Worm (Caenorhabditis elegans): Measurements from ENCODE around the gene T05C12.9.

T05C12.9 gene

ce11 chrII:8177095-8177494 lies 15.9 kb downstream of the T05C12.9 start, which contains the start of gene acr-14:
TSS of gene acr-14 (minus strand) at chrII:8177195.
- TF ChIP-seq C08G9.2 (tag; optimal IDR thresholded peaks at IDR 0.05) (no peak), madf-2 (tag; optimal IDR thresholded peaks at IDR 0.05) (no peak), dmd-4 (tag; optimal IDR thresholded peaks at IDR 0.05; ENCODE audit: borderline replicate concordance) (no peak), unc-42 (tag; optimal IDR thresholded peaks at IDR 0.05) (no peak), ref-2 (tag; optimal IDR thresholded peaks at IDR 0.05) (no peak), ceh-9 (tag; optimal IDR thresholded peaks at IDR 0.05) (no peak), ttx-3 (tag; optimal IDR thresholded peaks at IDR 0.05) (no peak), sdc-2 (tag; optimal IDR thresholded peaks at IDR 0.05) (no peak), elt-4 (tag; optimal IDR thresholded peaks at IDR 0.05) (no peak), T23F11.4 (GFP tag; optimal IDR thresholded peaks at IDR 0.05) (no peak), pat-9 (tag; optimal IDR thresholded peaks at IDR 0.05) (no peak), nfya-1 (tag; optimal IDR thresholded peaks at IDR 0.05) (no peak)

- no peak for TF ChIP-seq pha-2 (tag; optimal IDR thresholded peaks at IDR 0.05)
- TF ChIP-seq ahr-1 (tag; optimal IDR thresholded peaks at IDR 0.05) = no peak
- TF ChIP-seq elt-2 (tag; optimal IDR thresholded peaks at IDR 0.05) = no peak
- TF ChIP-seq npax-4 (tag; optimal IDR thresholded peaks at IDR 0.05) = no peak
- TF ChIP-seq fkh-6 (tag; optimal IDR thresholded peaks at IDR 0.05) = no peak
- TF ChIP-seq K09A11.1 (tag; optimal IDR thresholded peaks at IDR 0.05; ENCODE audit: insufficient read depth) = no peak
- no peak for TF ChIP-seq K02D7.2 (tag; optimal IDR thresholded peaks at IDR 0.05)
- no peak for TF ChIP-seq hlh-15 (tag; optimal IDR thresholded peaks at IDR 0.05)
- no peak for TF ChIP-seq ceh-24 (tag; optimal IDR thresholded peaks at IDR 0.05)
- TF ChIP-seq pros-1 (tag; optimal IDR thresholded peaks at IDR 0.05) = no peak
- TF ChIP-seq ceh-19 (GFP tag; optimal IDR thresholded peaks at IDR 0.05) = no peak
Measured at ce11 chrII:8174148-8174547, 18.9 kb downstream of the T05C12.9 start.

- no peak for TF ChIP-seq ceh-45 (GFP tag; IDR thresholded peaks at IDR 0.05)
- no peak for TF ChIP-seq ceh-31 (tag; optimal IDR thresholded peaks at IDR 0.05)
- no peak for TF ChIP-seq hlh-15 (tag; optimal IDR thresholded peaks at IDR 0.05)
- no peak for TF ChIP-seq pros-1 (tag; optimal IDR thresholded peaks at IDR 0.05)
- no peak for TF ChIP-seq elt-2 (tag; optimal IDR thresholded peaks at IDR 0.05)
- no peak for TF ChIP-seq hlh-13 (GFP tag; optimal IDR thresholded peaks at IDR 0.05)
- TF ChIP-seq ceh-9 (tag; optimal IDR thresholded peaks at IDR 0.05) = no peak
- TF ChIP-seq ztf-16 (tag; optimal IDR thresholded peaks at IDR 0.05) = no peak
Measured at ce11 chrII:8173449-8173848, 19.6 kb downstream of the T05C12.9 start, which contains the start of the genes decr-1.3 and T05C12.1. TSS of gene decr-1.3 (minus strand) at chrII:8173549. TSS of gene T05C12.1 (plus strand) at chrII:8173680.

ce11 chrII:8170374-8170773 lies 22.7 kb downstream of the T05C12.9 start, which contains the start of gene T05C12.11:
TSS of gene T05C12.11 (minus strand) at chrII:8170474.
- TF ChIP-seq fax-1 (tag; optimal IDR thresholded peaks at IDR 0.05) (no peak), ama-1 (optimal IDR thresholded peaks at IDR 0.05) (no peak), lim-6 (tag; optimal IDR thresholded peaks at IDR 0.05) (no peak)

DNA sequence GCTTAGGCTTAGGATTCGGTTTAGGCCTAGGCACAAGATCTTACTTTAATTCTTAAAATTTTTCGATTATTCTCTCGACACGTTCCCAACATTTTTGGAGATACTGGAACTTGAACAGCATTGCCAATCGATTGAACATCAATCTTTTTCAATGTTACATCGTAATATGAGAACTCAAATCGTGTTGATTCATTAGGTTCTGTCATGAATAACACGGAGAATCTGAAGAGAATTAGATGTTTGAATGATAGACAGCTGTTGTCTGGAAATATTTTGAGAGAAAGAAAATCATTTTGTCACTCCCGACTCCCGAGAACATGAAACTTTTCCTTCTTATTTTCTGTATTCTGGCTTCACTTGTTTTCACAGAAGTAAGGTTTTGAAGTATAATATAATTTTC lies 23.7 kb downstream of the T05C12.9 start, which contains the start of gene T05C12.15:
Gene T05C12.15 (plus strand): TSS at position 301 of the 400 bp plus-strand sequence.
- TF ChIP-seq ceh-2 (tag; optimal IDR thresholded peaks at IDR 0.05) (no peak), elt-4 (tag; optimal IDR thresholded peaks at IDR 0.05) (no peak), unc-55 (GFP tag; optimal IDR thresholded peaks at IDR 0.05) (peak; percentile 20), rnt-1 (tag; optimal IDR thresholded peaks at IDR 0.05) (no peak), C38D4.7 (GFP tag; optimal IDR thresholded peaks at IDR 0.05) (no peak)
